Fruit fly (Drosophila melanogaster) whole organism, embryonic: ENCODE results near the gene woc.

ENCODE experiments used
- Awh ChIP-seq: fragments of 200-800 bp; sonication (Bioruptor generic); IDR thresholded peaks from 2 replicates; pipeline ENCODE4, ENCODE4 v1.3.6; 2022; ENCODE audit warnings: missing biosample characterization, missing genetic modification characterization
- Bteb2 ChIP-seq: fragments of 200-800 bp; sonication (Bioruptor generic); optimal IDR thresholded peaks from 2 replicates; lab custom pipeline; 2016; ENCODE audit warnings: missing biosample characterization, missing genetic modification characterization
- CG10654 ChIP-seq: fragments of 200-800 bp; sonication (Bioruptor generic); optimal IDR thresholded peaks from 2 replicates; lab custom pipeline; 2016; ENCODE audit warnings: missing biosample characterization, missing genetic modification characterization
- CG11560 ChIP-seq: fragments of 200-800 bp; sonication (Bioruptor generic); IDR thresholded peaks from 3 replicates; pipeline ENCODE4 v1.3.6; 2022; ENCODE audit warnings: missing biosample characterization, missing genetic modification characterization
- CG11723 ChIP-seq: fragments of 200-800 bp; sonication (Bioruptor generic); optimal IDR thresholded peaks from 2 replicates; lab custom pipeline; 2017; ENCODE audit warnings: missing biosample characterization, mild to moderate bottlenecking, missing genetic modification characterization
- CG15269 ChIP-seq: fragments of 200-800 bp; sonication (Bioruptor generic); optimal IDR thresholded peaks from 2 replicates; lab custom pipeline; 2018; ENCODE audit warnings: missing biosample characterization, mild to moderate bottlenecking, missing genetic modification characterization, moderate library complexity
- CG16863 ChIP-seq: fragments of 200-800 bp; sonication (Bioruptor generic); optimal IDR thresholded peaks from 3 replicates; lab custom pipeline; 2016; ENCODE audit warnings: missing biosample characterization, missing genetic modification characterization
- CG17328 ChIP-seq: fragments of 200-800 bp; sonication (Bioruptor generic); IDR thresholded peaks from 2 replicates; pipeline ENCODE4 v1.3.6; 2022; ENCODE audit warnings: missing biosample characterization, missing genetic modification characterization
- CG17361 ChIP-seq: fragments of 200-800 bp; sonication (Bioruptor generic); IDR thresholded peaks from 3 replicates; pipeline ENCODE4 v1.3.6; 2022; ENCODE audit warnings: missing biosample characterization, missing genetic modification characterization
- CG17385 ChIP-seq: fragments of 200-800 bp; sonication (Bioruptor generic); optimal IDR thresholded peaks from 3 replicates; lab custom pipeline; 2018; ENCODE audit warnings: missing biosample characterization, mild to moderate bottlenecking, missing genetic modification characterization
- CG18599 ChIP-seq: fragments of 200-800 bp; sonication (Bioruptor generic); optimal IDR thresholded peaks from 3 replicates; lab custom pipeline; 2017; ENCODE audit warnings: missing biosample characterization, missing genetic modification characterization, mild to moderate bottlenecking, moderate library complexity, missing genetic modification reagents
- CG2116 ChIP-seq: fragments of 200-800 bp; sonication (Bioruptor generic); optimal IDR thresholded peaks from 3 replicates; lab custom pipeline; 2018; ENCODE audit warnings: missing biosample characterization, mild to moderate bottlenecking, missing genetic modification characterization
- CG2120 ChIP-seq: fragments of 200-800 bp; sonication (Bioruptor generic); optimal IDR thresholded peaks from 3 replicates; lab custom pipeline; 2016; ENCODE audit warnings: missing biosample characterization, missing genetic modification characterization
- CG30020 ChIP-seq: fragments of 200-800 bp; optimal IDR thresholded peaks from 2 replicates; lab custom pipeline; 2019; ENCODE audit warnings: missing biosample characterization, mild to moderate bottlenecking, missing genetic modification characterization, moderate library complexity
- CG30431 ChIP-seq: fragments of 200-800 bp; sonication (Bioruptor generic); optimal IDR thresholded peaks from 2 replicates; lab custom pipeline; 2017; ENCODE audit warnings: missing biosample characterization, missing genetic modification characterization
- CG32532 ChIP-seq: fragments of 200-800 bp; sonication (Bioruptor generic); IDR thresholded peaks from 2 replicates; pipeline ENCODE4 v1.3.6; 2022; ENCODE audit warnings: missing biosample characterization, missing genetic modification characterization
- CG3281 ChIP-seq: fragments of 200-800 bp; sonication (Bioruptor generic); optimal IDR thresholded peaks from 3 replicates; lab custom pipeline; 2017; ENCODE audit warnings: missing biosample characterization, mild to moderate bottlenecking, missing genetic modification characterization
- CG3995 ChIP-seq: fragments of 200-800 bp; sonication (Bioruptor generic); optimal IDR thresholded peaks from 3 replicates; lab custom pipeline; 2016; ENCODE audit warnings: missing biosample characterization, missing genetic modification characterization
- CG4282 ChIP-seq: fragments of 200-800 bp; sonication (Bioruptor generic); optimal IDR thresholded peaks from 2 replicates; lab custom pipeline; 2016; ENCODE audit warnings: missing biosample characterization, missing genetic modification characterization
- CG6254 ChIP-seq: fragments of 200-800 bp; sonication (Bioruptor generic); optimal IDR thresholded peaks from 3 replicates; lab custom pipeline; 2017; ENCODE audit warnings: mild to moderate bottlenecking, missing biosample characterization, missing genetic modification reagents, missing genetic modification characterization
- CG7928 ChIP-seq: fragments of 200-800 bp; sonication (Bioruptor generic); optimal IDR thresholded peaks from 2 replicates; lab custom pipeline; 2017; ENCODE audit warnings: missing biosample characterization, mild to moderate bottlenecking, missing genetic modification characterization
- CG7987 ChIP-seq: fragments of 200-800 bp; sonication (Bioruptor generic); optimal IDR thresholded peaks from 2 replicates; lab custom pipeline; 2018; ENCODE audit warnings: missing biosample characterization, mild to moderate bottlenecking, missing genetic modification characterization, moderate library complexity
- CG9876 ChIP-seq: fragments of 200-800 bp; sonication (Bioruptor generic); optimal IDR thresholded peaks from 2 replicates; lab custom pipeline; 2016; ENCODE audit warnings: missing biosample characterization, missing genetic modification characterization
- CkIIα-i1 ChIP-seq: fragments of 200-800 bp; sonication (Bioruptor generic); IDR thresholded peaks from 2 replicates; pipeline ENCODE4 v1.3.6; 2022; ENCODE audit warnings: missing biosample characterization, missing genetic modification characterization
- D ChIP-seq, 2 experiments: fragments of 200-800 bp in 1 of 2; fragments of >200 bp in 1 of 2; sonication (Bioruptor generic) in 1 of 2; optimal IDR thresholded peaks; 2 replicates in 1 of 2; 3 replicates in 1 of 2; lab custom pipeline; 2017; ENCODE audit warnings: mild to moderate bottlenecking in 1 of 2, missing biosample characterization in 1 of 2, missing genetic modification characterization in 1 of 2, missing genetic modification reagents in 1 of 2
- D19A ChIP-seq: fragments of 200-800 bp; optimal IDR thresholded peaks from 3 replicates; lab custom pipeline; 2019; ENCODE audit warnings: missing biosample characterization, mild to moderate bottlenecking, missing genetic modification characterization, moderate library complexity
- Drgx ChIP-seq: fragments of 200-800 bp; sonication (Bioruptor generic); IDR thresholded peaks from 2 replicates; pipeline ENCODE4 v1.3.6; 2022; ENCODE audit warnings: missing biosample characterization, missing genetic modification characterization
- E2f2 ChIP-seq: fragments of 200-800 bp; sonication (Bioruptor generic); IDR thresholded peaks from 2 replicates; pipeline ENCODE4 v1.3.6; 2022; ENCODE audit warnings: missing biosample characterization, missing genetic modification characterization
- ERR ChIP-seq: fragments of 200-800 bp; sonication (Bioruptor generic); optimal IDR thresholded peaks from 2 replicates; lab custom pipeline; 2016; ENCODE audit warnings: missing biosample characterization, missing genetic modification characterization
- Elba2 ChIP-seq: fragments of 200-800 bp; sonication (Bioruptor generic); optimal IDR thresholded peaks from 3 replicates; lab custom pipeline; 2016; ENCODE audit warnings: missing biosample characterization, missing genetic modification characterization
- Ets65A ChIP-seq: fragments of 200-800 bp; sonication (Bioruptor generic); peaks from one replicate; lab custom pipeline; 2016; ENCODE audit warnings: missing biosample characterization, missing genetic modification characterization
- Fer2 ChIP-seq: fragments of 200-800 bp; sonication (Bioruptor generic); optimal IDR thresholded peaks from 2 replicates; lab custom pipeline; 2018; ENCODE audit warnings: missing biosample characterization, mild to moderate bottlenecking, missing genetic modification characterization, moderate library complexity
- HmgZ ChIP-seq: fragments of 200-800 bp; sonication (Bioruptor generic); optimal IDR thresholded peaks from 2 replicates; lab custom pipeline; 2018; ENCODE audit warnings: missing biosample characterization, mild to moderate bottlenecking, missing genetic modification characterization
- Hr3 ChIP-seq: fragments of 200-800 bp; sonication (Bioruptor generic); optimal IDR thresholded peaks from 3 replicates; lab custom pipeline; 2016; ENCODE audit warnings: missing biosample characterization, missing genetic modification characterization
- NfI ChIP-seq: fragments of 200-800 bp; sonication (Bioruptor generic); optimal IDR thresholded peaks from 3 replicates; lab custom pipeline; 2018; ENCODE audit warnings: missing biosample characterization, mild to moderate bottlenecking, missing genetic modification characterization, moderate library complexity
- Rfx ChIP-seq: fragments of 200-800 bp; sonication (Bioruptor generic); IDR thresholded peaks from 2 replicates; pipeline ENCODE4 v1.3.6; 2022; ENCODE audit warnings: missing biosample characterization, missing genetic modification characterization
- Ssrp ChIP-seq: fragments of 200-800 bp; sonication (Bioruptor generic); optimal IDR thresholded peaks from 2 replicates; lab custom pipeline; 2018; ENCODE audit warnings: missing biosample characterization, mild to moderate bottlenecking, missing genetic modification characterization, moderate library complexity
- btn ChIP-seq: fragments of 200-800 bp; sonication (Bioruptor generic); optimal IDR thresholded peaks from 2 replicates; lab custom pipeline; 2016; ENCODE audit warnings: missing biosample characterization, missing genetic modification characterization
- cad ChIP-seq: fragments of >200 bp; optimal IDR thresholded peaks from 2 replicates; lab custom pipeline; 2017; ENCODE audit warnings: missing biosample characterization, missing genetic modification characterization
- crc ChIP-seq: fragments of 200-800 bp; sonication (Bioruptor generic); optimal IDR thresholded peaks from 2 replicates; lab custom pipeline; 2016; ENCODE audit warnings: missing biosample characterization, missing genetic modification characterization
- lilli ChIP-seq: fragments of 200-800 bp; sonication (Bioruptor generic); optimal IDR thresholded peaks from 3 replicates; lab custom pipeline; 2016; ENCODE audit warnings: missing biosample characterization, missing genetic modification characterization
- lmd ChIP-seq: fragments of 200-800 bp; sonication (Bioruptor generic); IDR thresholded peaks from 2 replicates; pipeline ENCODE4 v1.3.6; 2022; ENCODE audit warnings: missing biosample characterization, missing genetic modification characterization
- nmo ChIP-seq: fragments of 200-800 bp; sonication (Bioruptor generic); optimal IDR thresholded peaks from 2 replicates; lab custom pipeline; 2018; ENCODE audit warnings: missing biosample characterization, mild to moderate bottlenecking, missing genetic modification characterization, moderate library complexity
- org-1 ChIP-seq: fragments of 200-800 bp; sonication (Bioruptor generic); optimal IDR thresholded peaks from 2 replicates; lab custom pipeline; 2017; ENCODE audit warnings: missing biosample characterization, missing genetic modification characterization
- p53 ChIP-seq: fragments of 200-800 bp; sonication (Bioruptor generic); optimal IDR thresholded peaks from 2 replicates; lab custom pipeline; 2016; ENCODE audit warnings: missing biosample characterization, missing genetic modification characterization
- pzg ChIP-seq: fragments of 200-800 bp; sonication (Bioruptor generic); optimal IDR thresholded peaks from 3 replicates; lab custom pipeline; 2018; ENCODE audit warnings: missing biosample characterization, mild to moderate bottlenecking, missing genetic modification characterization, moderate library complexity
- shn ChIP-seq: fragments of 200-800 bp; sonication (Bioruptor generic); optimal IDR thresholded peaks from 3 replicates; lab custom pipeline; 2016; ENCODE audit warnings: missing biosample characterization, missing genetic modification characterization
- stc ChIP-seq: fragments of 200-800 bp; sonication (Bioruptor generic); IDR thresholded peaks from 2 replicates; pipeline ENCODE4 v1.3.6; 2022; ENCODE audit warnings: missing biosample characterization, missing genetic modification characterization
- tin ChIP-seq: fragments of 200-800 bp; sonication (Bioruptor generic); optimal IDR thresholded peaks from 3 replicates; lab custom pipeline; 2016; ENCODE audit warnings: missing biosample characterization, missing genetic modification characterization
- tll ChIP-seq, 2 experiments: fragments of 200-800 bp in 1 of 2; fragments of >200 bp in 1 of 2; sonication (Bioruptor generic) in 1 of 2; optimal IDR thresholded peaks; 2 replicates each; lab custom pipeline; 2017 to 2019; ENCODE audit warnings: missing biosample characterization in 2 of 2, missing genetic modification characterization in 2 of 2, mild to moderate bottlenecking in 1 of 2, moderate library complexity in 1 of 2
- zen2 ChIP-seq: fragments of 200-800 bp; sonication (Bioruptor generic); IDR thresholded peaks from 3 replicates; pipeline ENCODE4 v1.3.6; 2022; ENCODE audit warnings: missing biosample characterization, missing genetic modification characterization; ENCODE audit not compliant: partially characterized antibody

woc gene

dm6 chr3R:27282286-27282685 is 18.4 kb upstream of the woc start, which contains the start of gene mrt (continued):
- TF ChIP-seq Rfx (GFP tag; lab: Robert Waterston, UW) (peak; percentile 72), CG2116 (GFP tag; lab: Kevin White, UChicago) (peak; percentile 5), Ets65A (GFP tag; lab: Kevin White, UChicago) (peak; percentile 94), CG9876 (peak; percentile 17), tin (GFP tag; lab: Kevin White, UChicago) (peak; percentile 39), p53 (no peak), nmo (peak; percentile 43), org-1 (peak; percentile 43), tll (GFP tag; optimal IDR thresholded peaks at IDR 0.05; lab: Kevin White, UChicago) (no peak), CG15269 (tag; lab: Kevin White, UChicago) (peak; percentile 70), zen2 (no peak), CG32532 (peak; percentile 56), E2f2 (GFP tag; lab: Robert Waterston, UW) (peak; percentile 19; the same call in 1 of the 2 replicates), Drgx (GFP tag; lab: Robert Waterston, UW) (peak; percentile 56; the same call in 1 of the 2 replicates), CG7987 (GFP tag; lab: Kevin White, UChicago) (peak; percentile 73), Elba2 (GFP tag; lab: Kevin White, UChicago) (no peak), stc (no peak), pzg (GFP tag; lab: Kevin White, UChicago) (no peak), CG6254 (GFP tag; lab: Kevin White, UChicago) (no peak), D19A (tag; lab: Kevin White, UChicago) (peak; percentile 30), CG30020 (tag; lab: Kevin White, UChicago) (peak; percentile 3), ERR (peak; percentile 42), CG30431 (GFP tag; lab: Kevin White, UChicago) (peak; percentile 11), CG10654 (GFP tag; lab: Kevin White, UChicago) (peak; percentile 7), crc (GFP tag; lab: Kevin White, UChicago) (peak; percentile 67), CG4282 (GFP tag; lab: Kevin White, UChicago) (peak; percentile 24), shn (peak; percentile 46), CkIIα-i1 (no peak), CG17385 (GFP tag; lab: Kevin White, UChicago) (peak; percentile 60), CG11560 (tag; lab: Robert Waterston, UW) (peak; percentile 50; the same call in 1 of the 3 replicates), CG16863 (GFP tag; lab: Kevin White, UChicago) (peak; percentile 38), CG3995 (GFP tag; lab: Kevin White, UChicago) (peak; percentile 17), CG2120 (GFP tag; lab: Kevin White, UChicago) (peak; percentile 85), CG17328 (GFP tag; lab: Robert Waterston, UW) (0 out of 2 replicates have a peak, but pooled peaks have one; percentile 43), Bteb2 (GFP tag; lab: Kevin White, UChicago) (peak; percentile 52), Ssrp (tag; lab: Kevin White, UChicago) (peak; percentile 45), lilli (GFP tag; lab: Kevin White, UChicago) (peak; percentile 83), D (optimal IDR thresholded peaks at IDR 0.05; lab: Kevin White, UChicago) (no peak), D (GFP tag; optimal IDR thresholded peaks at IDR 0.05; lab: Kevin White, UChicago) (peak; percentile 17), lmd (GFP tag; lab: Robert Waterston, UW) (peak; percentile 69), CG3281 (GFP tag; lab: Kevin White, UChicago) (peak; percentile 79), btn (GFP tag; lab: Kevin White, UChicago) (peak; percentile 32), Fer2 (peak; percentile 54), NfI (GFP tag; lab: Kevin White, UChicago) (peak; percentile 55), cad (GFP tag; lab: Kevin White, UChicago) (no peak), CG17361 (peak; percentile 49; the same call in 2 of the 3 replicates), CG11723 (peak; percentile 15), HmgZ (tag; lab: Kevin White, UChicago) (peak; percentile 35), CG7928 (GFP tag; lab: Kevin White, UChicago) (peak; percentile 0), CG18599 (GFP tag; lab: Kevin White, UChicago) (peak; percentile 55), Awh (GFP tag; lab: Robert Waterston, UW) (no peak), Hr3 (GFP tag; lab: Kevin White, UChicago) (peak; percentile 20)
